Fruit fly (Drosophila melanogaster) whole organism, embryonic: ENCODE data around the gene SmydA-2.

Source experiments
- ATbp ChIP-seq: fragments of 200-800 bp; sonication (Bioruptor generic); optimal IDR thresholded peaks from 2 replicates; lab custom pipeline; 2017; ENCODE audit warnings: missing biosample characterization, mild to moderate bottlenecking, missing genetic modification characterization, missing genetic modification reagents
- Adf1 ChIP-seq: fragments of 200-800 bp; sonication (Bioruptor generic); IDR thresholded peaks from 2 replicates; pipeline ENCODE4 v1.3.6; 2022; ENCODE audit warnings: missing biosample characterization, missing genetic modification characterization
- CG10654 ChIP-seq: fragments of 200-800 bp; sonication (Bioruptor generic); optimal IDR thresholded peaks from 2 replicates; lab custom pipeline; 2016; ENCODE audit warnings: missing biosample characterization, missing genetic modification characterization
- CG12744 ChIP-seq: fragments of 200-800 bp; sonication (Bioruptor generic); optimal IDR thresholded peaks from 2 replicates; lab custom pipeline; 2016; ENCODE audit warnings: missing biosample characterization, missing genetic modification characterization
- CG13296 ChIP-seq: fragments of 200-800 bp; sonication (Bioruptor generic); optimal IDR thresholded peaks from 3 replicates; lab custom pipeline; 2018; ENCODE audit warnings: missing biosample characterization, mild to moderate bottlenecking, missing genetic modification characterization
- CG13894 ChIP-seq: fragments of 200-800 bp; sonication (Bioruptor generic); optimal IDR thresholded peaks from 3 replicates; lab custom pipeline; 2018; ENCODE audit warnings: missing biosample characterization, mild to moderate bottlenecking, missing genetic modification characterization, moderate library complexity
- CG15011 ChIP-seq: fragments of 200-800 bp; sonication (Bioruptor generic); optimal IDR thresholded peaks from 3 replicates; lab custom pipeline; 2018; ENCODE audit warnings: missing biosample characterization, mild to moderate bottlenecking, missing genetic modification characterization
- CG1792 ChIP-seq: fragments of 200-800 bp; sonication (Bioruptor generic); optimal IDR thresholded peaks from 2 replicates; lab custom pipeline; 2016; ENCODE audit warnings: missing biosample characterization, missing genetic modification characterization
- CG2202 ChIP-seq: fragments of 200-800 bp; sonication (Bioruptor generic); optimal IDR thresholded peaks from 2 replicates; lab custom pipeline; 2018; ENCODE audit warnings: missing biosample characterization, mild to moderate bottlenecking, missing genetic modification characterization
- CG2712 ChIP-seq: fragments of 200-800 bp; optimal IDR thresholded peaks from 3 replicates; lab custom pipeline; 2019; ENCODE audit warnings: missing biosample characterization, mild to moderate bottlenecking, missing genetic modification characterization, moderate library complexity
- CG31441 ChIP-seq: fragments of 200-800 bp; sonication (Bioruptor generic); IDR thresholded peaks from 2 replicates; pipeline ENCODE4 v1.3.6; 2022; ENCODE audit warnings: missing biosample characterization, missing genetic modification characterization
- CG32532 ChIP-seq: fragments of 200-800 bp; sonication (Bioruptor generic); IDR thresholded peaks from 2 replicates; pipeline ENCODE4 v1.3.6; 2022; ENCODE audit warnings: missing biosample characterization, missing genetic modification characterization
- CG4282 ChIP-seq: fragments of 200-800 bp; sonication (Bioruptor generic); optimal IDR thresholded peaks from 2 replicates; lab custom pipeline; 2016; ENCODE audit warnings: missing biosample characterization, missing genetic modification characterization
- CG4360 ChIP-seq: fragments of 200-800 bp; sonication (Bioruptor generic); IDR thresholded peaks from 2 replicates; pipeline ENCODE4 v1.3.6; 2022; ENCODE audit warnings: missing biosample characterization, missing genetic modification characterization
- CG6254 ChIP-seq: fragments of 200-800 bp; sonication (Bioruptor generic); optimal IDR thresholded peaks from 3 replicates; lab custom pipeline; 2017; ENCODE audit warnings: mild to moderate bottlenecking, missing biosample characterization, missing genetic modification reagents, missing genetic modification characterization
- CG6689 ChIP-seq: fragments of 200-800 bp; sonication (Bioruptor generic); IDR thresholded peaks from 2 replicates; pipeline ENCODE4 v1.3.6; 2022; ENCODE audit warnings: missing biosample characterization, missing genetic modification characterization
- CG7357 ChIP-seq: fragments of 200-800 bp; sonication (Bioruptor generic); IDR thresholded peaks from 3 replicates; pipeline ENCODE4 v1.3.6; 2022; ENCODE audit warnings: missing biosample characterization, missing genetic modification characterization
- CG8290 ChIP-seq, 3 experiments: fragments of 200-800 bp; sonication (Bioruptor generic); optimal IDR thresholded peaks; 2 replicates each; lab custom pipeline; 2016 to 2019; ENCODE audit warnings: missing biosample characterization in 3 of 3, missing genetic modification characterization in 3 of 3, mild to moderate bottlenecking in 2 of 3, moderate library complexity in 1 of 3
- CTCF ChIP-seq: fragments of 200-800 bp; sonication (Bioruptor generic); optimal IDR thresholded peaks from 2 replicates; lab custom pipeline; 2017; ENCODE audit warnings: missing biosample characterization, mild to moderate bottlenecking, missing genetic modification characterization, moderate library complexity
- D19B ChIP-seq: fragments of 200-800 bp; sonication (Bioruptor generic); optimal IDR thresholded peaks from 2 replicates; lab custom pipeline; 2017; ENCODE audit warnings: missing biosample characterization, mild to moderate bottlenecking, missing genetic modification characterization
- Deaf1 ChIP-seq: fragments of 200-800 bp; optimal IDR thresholded peaks from 3 replicates; lab custom pipeline; 2019; ENCODE audit warnings: missing biosample characterization, mild to moderate bottlenecking, missing genetic modification characterization, moderate library complexity
- Eip74EF ChIP-seq, 2 experiments: fragments of 200-800 bp in 1 of 2; fragments of >200 bp in 1 of 2; sonication (Bioruptor generic) in 1 of 2; optimal IDR thresholded peaks; 2 replicates each; lab custom pipeline; 2017 to 2019; ENCODE audit warnings: missing biosample characterization in 2 of 2, missing genetic modification characterization in 2 of 2, mild to moderate bottlenecking in 1 of 2, moderate library complexity in 1 of 2
- Fer2 ChIP-seq: fragments of 200-800 bp; sonication (Bioruptor generic); optimal IDR thresholded peaks from 2 replicates; lab custom pipeline; 2018; ENCODE audit warnings: missing biosample characterization, mild to moderate bottlenecking, missing genetic modification characterization, moderate library complexity
- Hmr ChIP-seq: fragments of 200-800 bp; sonication (Bioruptor generic); optimal IDR thresholded peaks from 3 replicates; lab custom pipeline; 2017; ENCODE audit warnings: mild to moderate bottlenecking, missing biosample characterization, missing genetic modification reagents, missing genetic modification characterization
- Hsf ChIP-seq: fragments of 200-800 bp; sonication (Bioruptor generic); optimal IDR thresholded peaks from 3 replicates; lab custom pipeline; 2016; ENCODE audit warnings: missing biosample characterization, missing genetic modification characterization
- Oli ChIP-seq: fragments of 200-800 bp; sonication (Bioruptor generic); optimal IDR thresholded peaks from 2 replicates; lab custom pipeline; 2018; ENCODE audit warnings: missing biosample characterization, mild to moderate bottlenecking, missing genetic modification characterization, moderate library complexity
- Pdp1 ChIP-seq, 2 experiments: fragments of 200-800 bp; sonication (Bioruptor generic); optimal IDR thresholded peaks; 3 replicates each; lab custom pipeline; 2016; ENCODE audit warnings: missing biosample characterization in 2 of 2, missing genetic modification characterization in 2 of 2, mild to moderate bottlenecking in 1 of 2, moderate library complexity in 1 of 2
- Sry-β ChIP-seq: fragments of 200-800 bp; sonication (Bioruptor generic); optimal IDR thresholded peaks from 2 replicates; lab custom pipeline; 2018; ENCODE audit warnings: missing biosample characterization, mild to moderate bottlenecking, missing genetic modification characterization, moderate library complexity
- Tbp ChIP-seq: fragments of >200 bp; optimal IDR thresholded peaks from 2 replicates; lab custom pipeline; 2018; ENCODE audit warnings: missing biosample characterization, missing genetic modification characterization
- ac ChIP-seq: fragments of 200-800 bp; sonication (Bioruptor generic); optimal IDR thresholded peaks from 3 replicates; lab custom pipeline; 2017; ENCODE audit warnings: missing biosample characterization, mild to moderate bottlenecking, missing genetic modification characterization
- cad ChIP-seq: fragments of >200 bp; optimal IDR thresholded peaks from 2 replicates; lab custom pipeline; 2017; ENCODE audit warnings: missing biosample characterization, missing genetic modification characterization
- chm ChIP-seq: fragments of 200-800 bp; sonication (Bioruptor generic); IDR thresholded peaks from 2 replicates; pipeline ENCODE4 v1.3.6; 2022; ENCODE audit warnings: missing biosample characterization, missing genetic modification characterization
- exex ChIP-seq: fragments of 200-800 bp; sonication (Bioruptor generic); optimal IDR thresholded peaks from 4 replicates; lab custom pipeline; 2018; ENCODE audit warnings: missing biosample characterization, mild to moderate bottlenecking, missing genetic modification characterization, moderate library complexity
- fd102C ChIP-seq: fragments of 200-800 bp; sonication (Bioruptor generic); optimal IDR thresholded peaks from 2 replicates; lab custom pipeline; 2018; ENCODE audit warnings: missing biosample characterization, mild to moderate bottlenecking, missing genetic modification characterization, moderate library complexity
- fd64A ChIP-seq: fragments of 200-800 bp; sonication (Bioruptor generic); optimal IDR thresholded peaks from 3 replicates; lab custom pipeline; 2018; ENCODE audit warnings: missing biosample characterization, mild to moderate bottlenecking, missing genetic modification characterization
- insv ChIP-seq, 2 experiments: fragments of 200-800 bp; sonication (Bioruptor generic); optimal IDR thresholded peaks; 3 replicates each; lab custom pipeline; 2016 to 2018; ENCODE audit warnings: missing biosample characterization in 2 of 2, missing genetic modification characterization in 2 of 2
- lab ChIP-seq: fragments of 200-800 bp; sonication (Bioruptor generic); optimal IDR thresholded peaks from 3 replicates; lab custom pipeline; 2017; ENCODE audit warnings: missing biosample characterization, missing genetic modification characterization, mild to moderate bottlenecking, moderate library complexity, missing genetic modification reagents
- mam ChIP-seq: fragments of 200-800 bp; sonication (Bioruptor generic); optimal IDR thresholded peaks from 3 replicates; lab custom pipeline; 2016; ENCODE audit warnings: missing biosample characterization, missing genetic modification characterization
- nmo ChIP-seq: fragments of 200-800 bp; sonication (Bioruptor generic); optimal IDR thresholded peaks from 2 replicates; lab custom pipeline; 2018; ENCODE audit warnings: missing biosample characterization, mild to moderate bottlenecking, missing genetic modification characterization, moderate library complexity
- nom ChIP-seq: fragments of 200-800 bp; sonication (Bioruptor generic); optimal IDR thresholded peaks from 2 replicates; lab custom pipeline; 2017; ENCODE audit warnings: missing biosample characterization, missing genetic modification characterization, mild to moderate bottlenecking, moderate library complexity, missing genetic modification reagents
- org-1 ChIP-seq: fragments of 200-800 bp; sonication (Bioruptor generic); optimal IDR thresholded peaks from 2 replicates; lab custom pipeline; 2017; ENCODE audit warnings: missing biosample characterization, missing genetic modification characterization
- otp ChIP-seq: fragments of 200-800 bp; sonication (Bioruptor generic); IDR thresholded peaks from 3 replicates; pipeline ENCODE4, ENCODE4 v1.3.6; 2022; ENCODE audit warnings: missing biosample characterization, missing genetic modification characterization
- phol ChIP-seq: fragments of 200-800 bp; sonication (Bioruptor generic); optimal IDR thresholded peaks from 3 replicates; lab custom pipeline; 2018; ENCODE audit warnings: missing biosample characterization, mild to moderate bottlenecking, missing genetic modification characterization, moderate library complexity
- ranshi ChIP-seq: fragments of 200-800 bp; sonication (Bioruptor generic); IDR thresholded peaks from 2 replicates; pipeline ENCODE4 v1.3.6; 2022; ENCODE audit warnings: missing biosample characterization, missing genetic modification characterization
- repo ChIP-seq: fragments of 200-800 bp; sonication (Bioruptor generic); optimal IDR thresholded peaks from 2 replicates; lab custom pipeline; 2016; ENCODE audit warnings: missing biosample characterization, missing genetic modification characterization
- scrt ChIP-seq: fragments of 200-800 bp; sonication (Bioruptor generic); optimal IDR thresholded peaks from 2 replicates; lab custom pipeline; 2018; ENCODE audit warnings: missing biosample characterization, mild to moderate bottlenecking, missing genetic modification characterization, moderate library complexity
- sd ChIP-seq: fragments of 200-800 bp; sonication (Bioruptor generic); optimal IDR thresholded peaks from 3 replicates; lab custom pipeline; 2018; ENCODE audit warnings: missing biosample characterization, mild to moderate bottlenecking, missing genetic modification characterization, moderate library complexity
- so ChIP-seq: fragments of 200-800 bp; sonication (Bioruptor generic); IDR thresholded peaks from 3 replicates; pipeline ENCODE4 v1.3.6; 2022; ENCODE audit warnings: missing biosample characterization, missing genetic modification characterization
- sug ChIP-seq: fragments of 200-800 bp; optimal IDR thresholded peaks from 2 replicates; lab custom pipeline; 2019; ENCODE audit warnings: missing biosample characterization, mild to moderate bottlenecking, missing genetic modification characterization, moderate library complexity

SmydA-2 gene

DNA sequence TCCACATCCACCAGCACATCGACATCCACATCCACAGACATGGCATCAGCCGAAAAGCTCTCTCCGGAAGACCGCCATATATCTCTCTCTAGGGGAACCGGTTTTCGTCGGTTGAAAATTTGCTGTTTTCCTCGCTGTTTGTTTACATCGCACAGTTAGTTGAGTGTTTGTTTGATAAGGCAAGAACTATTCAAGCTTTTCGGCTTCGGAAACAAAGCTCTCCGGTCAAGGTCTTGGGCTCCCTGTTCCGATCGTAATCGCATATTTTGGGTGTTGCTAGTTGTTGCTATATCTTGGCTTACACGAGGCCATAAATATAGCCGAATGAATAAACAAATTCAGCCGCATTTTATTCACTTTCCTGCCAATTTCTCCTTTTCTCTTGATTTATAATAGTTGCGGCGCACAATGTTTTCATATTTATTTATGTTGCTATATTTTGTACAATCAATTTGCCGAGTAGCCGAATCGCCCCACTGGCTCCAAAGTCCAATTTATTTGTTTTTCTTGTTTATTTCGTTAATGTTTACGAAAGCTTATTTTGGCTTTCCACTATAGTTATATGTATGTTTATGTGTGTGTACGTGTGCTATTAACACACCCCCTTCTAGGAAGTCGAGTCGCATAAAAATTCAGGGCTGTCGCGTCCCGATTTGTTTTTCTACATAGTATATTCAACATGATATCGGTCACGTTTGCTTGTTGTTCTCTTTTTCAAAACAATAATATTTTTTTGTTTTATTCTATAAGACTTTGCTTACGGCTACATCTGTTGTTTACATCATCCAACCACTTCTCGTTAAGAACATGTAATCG is 6.1 kb downstream of the SmydA-2 start (continued):
- TF ChIP-seq Pdp1 (GFP tag; optimal IDR thresholded peaks at IDR 0.05; lab: Kevin White, UChicago) = peak in 1 of 2 experiments; percentile 93
- TF ChIP-seq CG13894 (tag; lab: Kevin White, UChicago) = peak; percentile 81
- no peak for TF ChIP-seq CG2202 (tag; lab: Kevin White, UChicago)
- TF ChIP-seq ranshi (GFP tag; lab: Robert Waterston, UW) = no peak
- peak; percentile 81 for TF ChIP-seq Deaf1
- peak; percentile 13 for TF ChIP-seq Fer2 (tag; lab: Kevin White, UChicago)
- no peak for TF ChIP-seq CG6689 (GFP tag; lab: Robert Waterston, UW)
- no peak for TF ChIP-seq fd64A
- no peak for TF ChIP-seq Oli (tag; lab: Kevin White, UChicago)
- no peak for TF ChIP-seq cad
- TF ChIP-seq sug (tag; lab: Kevin White, UChicago) = peak; percentile 45
- TF ChIP-seq repo (GFP tag; lab: Kevin White, UChicago) = no peak
- TF ChIP-seq so (GFP tag; lab: Robert Waterston, UW) = no peak
- TF ChIP-seq exex = peak; percentile 44
- TF ChIP-seq lab (GFP tag; lab: Kevin White, UChicago) = peak; percentile 27
- TF ChIP-seq otp (GFP tag; lab: Robert Waterston, UW) = no peak
- no peak for TF ChIP-seq Sry-β (GFP tag; lab: Kevin White, UChicago)
- TF ChIP-seq CG7357 (GFP tag; lab: Robert Waterston, UW) = no peak
- TF ChIP-seq CG15011 = peak; percentile 44
- no peak for TF ChIP-seq phol (tag; lab: Kevin White, UChicago)
- TF ChIP-seq CG8290 (GFP tag; optimal IDR thresholded peaks at IDR 0.05; lab: Kevin White, UChicago) = no peak
- no peak for TF ChIP-seq CG8290 (tag; optimal IDR thresholded peaks at IDR 0.05; lab: Kevin White, UChicago)
- no peak for TF ChIP-seq chm (GFP tag; lab: Robert Waterston, UW)
- no peak for TF ChIP-seq CG1792 (GFP tag; lab: Kevin White, UChicago)
- TF ChIP-seq fd102C = no peak
- no peak for TF ChIP-seq CG12744 (GFP tag; lab: Kevin White, UChicago)
- peak; percentile 46; the same call in 1 of the 2 replicates for TF ChIP-seq CG32532 (GFP tag; lab: Robert Waterston, UW)
- peak in 1 of 2 experiments; percentile 41 for TF ChIP-seq Eip74EF (GFP tag; optimal IDR thresholded peaks at IDR 0.05; lab: Kevin White, UChicago)
- peak; percentile 38 for TF ChIP-seq Hmr (GFP tag; lab: Kevin White, UChicago)
- TF ChIP-seq D19B (GFP tag; lab: Kevin White, UChicago) = peak; percentile 11
- no peak for TF ChIP-seq CG4360 (GFP tag; lab: Robert Waterston, UW)
- TF ChIP-seq ac (GFP tag; lab: Kevin White, UChicago) = no peak
- TF ChIP-seq nmo = no peak
- TF ChIP-seq Tbp = no peak
- TF ChIP-seq CG13296 = peak; percentile 83
- TF ChIP-seq ATbp (GFP tag; lab: Kevin White, UChicago) = peak; percentile 1
- no peak for TF ChIP-seq CG2712 (tag; lab: Kevin White, UChicago)
- TF ChIP-seq CG10654 (GFP tag; lab: Kevin White, UChicago) = no peak
- TF ChIP-seq sd (tag; lab: Kevin White, UChicago) = peak; percentile 98
- no peak for TF ChIP-seq Adf1 (GFP tag; lab: Robert Waterston, UW)
- no peak for TF ChIP-seq mam (GFP tag; lab: Kevin White, UChicago)
- peak; percentile 34 for TF ChIP-seq nom
- TF ChIP-seq scrt (GFP tag; lab: Kevin White, UChicago) = peak; percentile 27
- peak in 1 of 2 experiments; percentile 21 for TF ChIP-seq insv (GFP tag; optimal IDR thresholded peaks at IDR 0.05; lab: Kevin White, UChicago)
- no peak for TF ChIP-seq org-1 (GFP tag; lab: Kevin White, UChicago)
- no peak for TF ChIP-seq CTCF (GFP tag; lab: Kevin White, UChicago)
- TF ChIP-seq CG6254 (GFP tag; lab: Kevin White, UChicago) = no peak
- TF ChIP-seq CG4282 (GFP tag; lab: Kevin White, UChicago) = no peak
- no peak for TF ChIP-seq Hsf (GFP tag; lab: Kevin White, UChicago)
- no peak for TF ChIP-seq CG31441 (GFP tag; lab: Robert Waterston, UW)
